Worm (Caenorhabditis elegans): ENCODE data around the gene B0334.20.

The B0334.20 gene

ce11 chrII:11544714-11545113 is 44.5 kb upstream of the B0334.20 start, which contains the start of gene F54D5.9:
TSS of gene F54D5.9 (minus strand) at chrII:11544828.
- no peak for TF ChIP-seq sdc-2 (tag; optimal IDR thresholded peaks at IDR 0.05)
- TF ChIP-seq hlh-15 (tag; optimal IDR thresholded peaks at IDR 0.05), result no peak

DNA sequence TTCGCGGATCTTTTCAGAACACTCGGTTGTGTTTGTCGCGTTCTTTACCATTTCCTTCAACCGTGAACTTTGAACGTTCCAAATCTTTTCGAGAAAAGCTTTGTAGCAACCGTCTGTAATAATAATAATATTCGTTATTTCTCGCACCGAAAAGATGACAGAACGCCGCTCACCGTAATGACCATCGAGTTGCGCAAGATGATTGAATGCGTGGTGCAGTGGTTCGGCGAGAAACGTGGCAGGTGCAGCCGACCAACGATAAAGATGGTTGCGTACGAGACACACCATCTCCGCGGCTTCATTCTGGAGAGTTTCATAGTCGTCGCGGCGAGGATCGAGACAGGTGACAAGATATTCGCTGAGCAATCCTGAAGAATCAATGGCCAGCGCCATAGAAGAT is 42.7 kb upstream of the B0334.20 start:
- TF ChIP-seq hlh-6 (tag; optimal IDR thresholded peaks at IDR 0.05) (no peak), unc-55 (GFP tag; optimal IDR thresholded peaks at IDR 0.05) (peak; percentile 17)

- no peak for TF ChIP-seq dve-1 (tag; optimal IDR thresholded peaks at IDR 0.05)
- TF ChIP-seq tbx-2 (tag; optimal IDR thresholded peaks at IDR 0.05), result peak; percentile 25
- TF ChIP-seq ceh-19 (GFP tag; optimal IDR thresholded peaks at IDR 0.05), result no peak
- TF ChIP-seq ttx-3 (tag; optimal IDR thresholded peaks at IDR 0.05), result no peak
- no peak for TF ChIP-seq hlh-8 (tag; optimal IDR thresholded peaks at IDR 0.05)
- no peak for TF ChIP-seq elt-2 (tag; optimal IDR thresholded peaks at IDR 0.05)
- no peak for TF ChIP-seq pha-4 (tag; optimal IDR thresholded peaks at IDR 0.05)
- no peak for TF ChIP-seq lin-11 (tag; optimal IDR thresholded peaks at IDR 0.05)
- TF ChIP-seq pax-1 (tag; optimal IDR thresholded peaks at IDR 0.05), result no peak
- peak; percentile 3 for TF ChIP-seq nfya-1 (tag; optimal IDR thresholded peaks at IDR 0.05)
- TF ChIP-seq pqm-1 (tag; optimal IDR thresholded peaks at IDR 0.05), result no peak
- TF ChIP-seq hlh-6 (tag; optimal IDR thresholded peaks at IDR 0.05), result no peak
- no peak for TF ChIP-seq F13H6.1 (tag; optimal IDR thresholded peaks at IDR 0.05)
- peak; percentile 55 for TF ChIP-seq ceh-31 (tag; optimal IDR thresholded peaks at IDR 0.05)
- no peak for TF ChIP-seq unc-86 (tag; optimal IDR thresholded peaks at IDR 0.05)
- TF ChIP-seq K09A11.1 (tag; optimal IDR thresholded peaks at IDR 0.05; ENCODE audit: insufficient read depth), result no peak
- no peak for TF ChIP-seq ets-4 (tag; optimal IDR thresholded peaks at IDR 0.05)
- TF ChIP-seq dmd-4 (tag; optimal IDR thresholded peaks at IDR 0.05; ENCODE audit: borderline replicate concordance), result no peak
- TF ChIP-seq ceh-2 (tag; optimal IDR thresholded peaks at IDR 0.05), result no peak
- no peak for TF ChIP-seq ceh-18 (tag; optimal IDR thresholded peaks at IDR 0.05)
- TF ChIP-seq fkh-6 (tag; optimal IDR thresholded peaks at IDR 0.05), result no peak
- TF ChIP-seq K02D7.2 (tag; optimal IDR thresholded peaks at IDR 0.05), result no peak
- TF ChIP-seq ceh-48 (tag; optimal IDR thresholded peaks at IDR 0.05), result peak; percentile 53
- peak; percentile 56 for TF ChIP-seq C08G9.2 (tag; optimal IDR thresholded peaks at IDR 0.05)
- TF ChIP-seq fax-1 (tag; optimal IDR thresholded peaks at IDR 0.05), result no peak
These were observed 42.1 kb upstream of the B0334.20 start, which contains the start of gene gtf-2E2 for ce11 chrII:11542385-11542784. TSS of gene gtf-2E2 (minus strand) at chrII:11542495.

DNA sequence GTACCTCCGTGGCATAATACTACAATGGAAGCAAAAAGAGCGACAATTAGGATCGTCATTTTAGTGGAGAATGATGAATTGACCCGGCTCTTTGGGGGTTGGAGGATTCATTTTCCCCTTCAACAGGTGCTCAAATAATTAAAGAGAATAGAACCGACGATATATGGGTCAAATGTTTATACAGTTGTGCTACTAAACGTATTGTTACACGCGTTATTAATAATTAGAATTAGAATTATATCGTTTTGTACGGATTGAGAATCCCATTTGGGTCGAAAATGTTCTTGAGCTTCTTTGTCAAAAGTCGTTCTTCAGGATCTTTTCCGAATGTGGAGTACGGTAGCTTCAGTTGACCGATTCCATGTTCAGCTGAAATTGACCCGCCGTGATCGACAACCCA is 38.5 kb upstream of the B0334.20 start, which contains the start of gene Y62F5A.9:
Gene Y62F5A.9 (minus strand): TSS at position 101 of the 400 bp plus-strand sequence.
- TF ChIP-seq elt-4 (tag; optimal IDR thresholded peaks at IDR 0.05) (no peak), pax-1 (tag; optimal IDR thresholded peaks at IDR 0.05) (no peak), ets-4 (tag; optimal IDR thresholded peaks at IDR 0.05) (no peak), ceh-24 (tag; optimal IDR thresholded peaks at IDR 0.05) (no peak), fkh-6 (tag; optimal IDR thresholded peaks at IDR 0.05) (no peak), syd-9 (tag; optimal IDR thresholded peaks at IDR 0.05) (no peak), hlh-15 (tag; optimal IDR thresholded peaks at IDR 0.05) (no peak), nfya-1 (tag; optimal IDR thresholded peaks at IDR 0.05) (no peak), K09A11.1 (tag; optimal IDR thresholded peaks at IDR 0.05; ENCODE audit: insufficient read depth) (no peak), nhr-11 (tag; optimal IDR thresholded peaks at IDR 0.05) (no peak), madf-2 (tag; optimal IDR thresholded peaks at IDR 0.05) (no peak), sdc-2 (tag; optimal IDR thresholded peaks at IDR 0.05) (no peak), ceh-31 (tag; optimal IDR thresholded peaks at IDR 0.05) (no peak), ztf-16 (tag; optimal IDR thresholded peaks at IDR 0.05) (no peak), C08G9.2 (tag; optimal IDR thresholded peaks at IDR 0.05) (no peak), mec-3 (tag; optimal IDR thresholded peaks at IDR 0.05; ENCODE audit: borderline replicate concordance) (no peak), K02D7.2 (tag; optimal IDR thresholded peaks at IDR 0.05) (no peak), ceh-30 (tag; optimal IDR thresholded peaks at IDR 0.05) (no peak), ceh-48 (tag; optimal IDR thresholded peaks at IDR 0.05) (no peak)
